Worm (Caenorhabditis elegans) whole organism, late embryonic: ENCODE results near the gene C56C10.7.

Source experiments
- ahr-1 ChIP-seq: sonication (generic microtip); optimal IDR thresholded peaks from 2 replicates; lab custom pipeline; 2016; ENCODE audit warnings: missing genetic modification characterization, missing compliant biosample characterization
- ceh-24 ChIP-seq: sonication (generic microtip); optimal IDR thresholded peaks from 2 replicates; lab custom pipeline; 2016; ENCODE audit warnings: mild to moderate bottlenecking, missing genetic modification characterization, missing compliant biosample characterization
- ceh-34 ChIP-seq: sonication (generic microtip); optimal IDR thresholded peaks from 2 replicates; lab custom pipeline; 2016; ENCODE audit warnings: mild to moderate bottlenecking, missing genetic modification characterization, missing compliant biosample characterization
- fkh-10 ChIP-seq: fragments of 150-350 bp; optimal IDR thresholded peaks from 2 replicates; lab custom pipeline; 2014; ENCODE audit warnings: missing biosample characterization, missing genetic modification reagents, missing genetic modification characterization
- mec-3 ChIP-seq: sonication (generic microtip); optimal IDR thresholded peaks from 2 replicates; lab custom pipeline; 2016; ENCODE audit warnings: borderline replicate concordance, missing genetic modification characterization, missing compliant biosample characterization
- nhr-11 ChIP-seq: fragments of 150-350 bp; optimal IDR thresholded peaks from 2 replicates; lab custom pipeline; 2014; ENCODE audit warnings: missing biosample characterization, missing genetic modification characterization
- pha-4 ChIP-seq: fragments of 150-350 bp; optimal IDR thresholded peaks from 2 replicates; lab custom pipeline; 2018; ENCODE audit warnings: missing biosample characterization, missing genetic modification reagents, missing genetic modification characterization
- ref-2 ChIP-seq: sonication (generic microtip); optimal IDR thresholded peaks from 2 replicates; lab custom pipeline; 2016; ENCODE audit warnings: missing genetic modification characterization, missing compliant biosample characterization
- sox-2 ChIP-seq: fragments of 200-800 bp; sonication (Bioruptor generic); IDR thresholded peaks from 2 replicates; pipeline ENCODE4 v1.3.6; 2022; ENCODE audit warnings: missing genetic modification reagents, missing genetic modification characterization, missing compliant biosample characterization
- unc-86 ChIP-seq: sonication (generic microtip); optimal IDR thresholded peaks from 2 replicates; lab custom pipeline; 2016; ENCODE audit warnings: missing genetic modification characterization, missing compliant biosample characterization

DNA sequence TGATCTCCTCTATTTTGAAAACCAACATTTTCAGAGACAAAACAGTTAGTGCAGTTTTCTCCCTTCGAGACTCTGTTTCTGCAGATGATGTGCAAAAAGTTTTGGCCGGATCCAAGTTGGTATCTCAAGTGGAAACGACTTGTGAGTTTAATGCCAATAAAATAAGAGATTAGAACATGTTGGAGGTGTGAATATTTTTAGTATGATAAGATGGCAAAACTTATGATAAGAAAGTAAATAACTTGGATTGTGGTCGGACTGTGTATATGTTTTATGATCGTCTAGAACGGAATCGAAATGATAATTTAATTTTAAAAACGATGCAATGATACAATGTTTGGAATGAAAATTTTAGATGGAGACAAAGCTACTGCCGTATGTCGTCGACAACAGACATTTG is 44.6 kb upstream of the C56C10.7 start:
- no peak for TF ChIP-seq pha-4 (tag; lab: Kevin White, UChicago)
- TF ChIP-seq sox-2 (GFP tag; lab: Robert Waterston, UW) = no peak
- TF ChIP-seq fkh-10 (GFP tag; lab: Kevin White, UChicago) = no peak
- TF ChIP-seq nhr-11 (tag; lab: Kevin White, UChicago) = no peak
- TF ChIP-seq ref-2 (tag; lab: Kevin White, UChicago) = no peak
- TF ChIP-seq unc-86 (tag; lab: Kevin White, UChicago) = no peak
- no peak for TF ChIP-seq mec-3 (tag; lab: Kevin White, UChicago)
- no peak for TF ChIP-seq ahr-1 (tag; lab: Kevin White, UChicago)
- TF ChIP-seq ceh-34 = no peak
- no peak for TF ChIP-seq ceh-24 (tag; lab: Kevin White, UChicago)
